Worm (Caenorhabditis elegans): ENCODE results near the gene T19D2.13.

The T19D2.13 gene

DNA sequence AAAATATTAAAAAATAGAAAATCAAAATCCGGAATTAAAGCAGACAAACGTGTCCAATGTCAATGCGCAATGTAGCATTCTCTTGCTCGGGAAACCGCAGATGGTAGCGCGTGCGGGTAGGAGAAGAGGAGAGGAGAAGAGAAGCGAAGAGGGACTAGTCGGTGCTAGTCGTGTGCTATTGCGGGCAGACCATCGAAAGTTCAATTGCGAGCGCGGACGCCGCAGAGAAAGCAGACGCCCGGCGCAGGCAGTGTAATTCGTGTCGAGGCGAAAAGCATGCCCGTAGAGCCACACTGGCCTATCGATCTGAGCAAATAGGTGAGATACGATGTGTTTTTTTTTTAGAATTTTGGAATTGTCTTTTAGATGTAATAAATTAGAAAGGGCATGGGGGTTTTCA lies 3.5 kb upstream of the T19D2.13 start (continued):
- TF ChIP-seq nhr-47 (tag; optimal IDR thresholded peaks at IDR 0.05) (peak; percentile 48), ceh-82 (tag; optimal IDR thresholded peaks at IDR 0.05) (peak; percentile 3 to 67 (median 43)), ceh-88 (GFP tag; IDR thresholded peaks at IDR 0.05) (no peak), ztf-11 (tag; optimal IDR thresholded peaks at IDR 0.05) (peak in 1 of 2 experiments; percentile 45), sox-4 (tag; optimal IDR thresholded peaks at IDR 0.05) (no peak), nhr-28 (tag; optimal IDR thresholded peaks at IDR 0.05) (no peak), skn-1 (tag; optimal IDR thresholded peaks at IDR 0.05) (peak; percentile 15), tbx-2 (tag; optimal IDR thresholded peaks at IDR 0.05) (peak; percentile 59), dsc-1 (tag; optimal IDR thresholded peaks at IDR 0.05) (peak; percentile 11), nhr-20 (tag; optimal IDR thresholded peaks at IDR 0.05) (peak; percentile 29), unc-98 (GFP tag; IDR thresholded peaks at IDR 0.05) (no peak), nhr-71 (tag; optimal IDR thresholded peaks at IDR 0.05) (peak; percentile 60), nhr-77 (tag; optimal IDR thresholded peaks at IDR 0.05) (peak; percentile 30), efl-1 (optimal IDR thresholded peaks at IDR 0.05) (peak in 1 of 2 experiments; percentile 2), efl-1 (GFP tag; optimal IDR thresholded peaks at IDR 0.05 in 1 of 2) (no peak), rnt-1 (tag; optimal IDR thresholded peaks at IDR 0.05) (peak; percentile 67), hpl-2 (GFP tag; optimal IDR thresholded peaks at IDR 0.05) (no peak), snpc-4 (tag; optimal IDR thresholded peaks at IDR 0.05) (no peak), fkh-4 (tag; optimal IDR thresholded peaks at IDR 0.05; ENCODE audit: borderline replicate concordance) (no peak), pag-3 (tag; optimal IDR thresholded peaks at IDR 0.05; ENCODE audit: borderline replicate concordance, insufficient read depth) (no peak), aly-2 (tag; optimal IDR thresholded peaks at IDR 0.05) (no peak)

DNA sequence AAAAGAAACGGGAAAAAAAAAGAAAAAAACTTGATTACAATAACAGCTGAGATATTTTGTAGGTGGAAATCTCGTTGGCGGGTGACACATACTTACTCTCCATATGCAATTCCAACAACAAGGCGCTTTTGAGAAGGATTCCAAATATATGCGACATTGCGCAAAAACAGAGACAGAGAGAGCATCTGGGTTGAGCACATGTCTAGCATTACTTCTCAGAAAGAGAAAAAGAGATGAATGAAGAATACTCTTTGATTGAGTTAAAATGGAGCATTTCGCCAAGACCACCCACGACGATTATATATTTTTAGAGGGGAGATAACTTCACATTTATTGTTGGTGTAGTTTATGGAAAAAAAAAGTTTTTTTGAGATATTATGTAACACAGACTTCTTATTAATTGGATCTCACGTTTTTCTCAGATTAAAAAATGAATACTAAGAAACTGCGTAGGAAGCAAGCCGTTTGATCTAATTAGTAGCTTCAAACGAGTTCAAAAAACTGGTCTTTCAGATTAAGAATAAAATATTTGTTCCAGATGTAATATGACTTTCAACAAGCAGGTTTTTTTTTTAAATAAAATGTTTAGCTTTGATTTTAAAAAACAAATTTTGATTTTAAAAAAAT lies 2.9 kb upstream of the T19D2.13 start:
- TF ChIP-seq nhr-20 (tag; optimal IDR thresholded peaks at IDR 0.05), result no peak
- TF ChIP-seq fkh-10 (GFP tag; optimal IDR thresholded peaks at IDR 0.05), result peak; percentile 18
- TF ChIP-seq lsy-2 (tag; optimal IDR thresholded peaks at IDR 0.05), result no peak
- peak; percentile 11 for TF ChIP-seq swsn-7 (tag; optimal IDR thresholded peaks at IDR 0.05)
- no peak for TF ChIP-seq ceh-82 (tag; optimal IDR thresholded peaks at IDR 0.05)
- no peak for TF ChIP-seq nhr-12 (tag; optimal IDR thresholded peaks at IDR 0.05)
- TF ChIP-seq F16B12.6 (tag; optimal IDR thresholded peaks at IDR 0.05), result no peak
- TF ChIP-seq alr-1 (tag; optimal IDR thresholded peaks at IDR 0.05; ENCODE audit: borderline replicate concordance), result no peak
- TF ChIP-seq mab-9 (GFP tag; IDR thresholded peaks at IDR 0.05), result no peak
- TF ChIP-seq lin-14 (GFP tag; optimal IDR thresholded peaks at IDR 0.05), result peak; percentile 65
- TF ChIP-seq snu-23 (GFP tag; optimal IDR thresholded peaks at IDR 0.05), result no peak
- TF ChIP-seq unc-62 (GFP tag; optimal IDR thresholded peaks at IDR 0.05), result no peak
- no peak for TF ChIP-seq pag-3 (tag; optimal IDR thresholded peaks at IDR 0.05; ENCODE audit: borderline replicate concordance, insufficient read depth)
- TF ChIP-seq hlh-17 (GFP tag; optimal IDR thresholded peaks at IDR 0.05; ENCODE audit: borderline replicate concordance), result no peak
- no peak for TF ChIP-seq zag-1 (tag; optimal IDR thresholded peaks at IDR 0.05)
- no peak for TF ChIP-seq lin-15B (tag; optimal IDR thresholded peaks at IDR 0.05)
- peak; percentile 63 for TF ChIP-seq nhr-71 (tag; optimal IDR thresholded peaks at IDR 0.05)
- peak; percentile 50 for TF ChIP-seq nhr-47 (tag; optimal IDR thresholded peaks at IDR 0.05)
- TF ChIP-seq fkh-8 (tag; optimal IDR thresholded peaks at IDR 0.05), result peak; percentile 75
- peak; percentile 97 for TF ChIP-seq dsc-1 (tag; optimal IDR thresholded peaks at IDR 0.05)
- no peak for TF ChIP-seq ama-1 (optimal IDR thresholded peaks at IDR 0.05)
- TF ChIP-seq nhr-84 (tag; optimal IDR thresholded peaks at IDR 0.05), result no peak
- no peak for TF ChIP-seq egl-27 (tag; optimal IDR thresholded peaks at IDR 0.05)
- TF ChIP-seq fkh-4 (tag; optimal IDR thresholded peaks at IDR 0.05; ENCODE audit: borderline replicate concordance), result peak; percentile 31
- no peak for TF ChIP-seq lin-35 (GFP tag; optimal IDR thresholded peaks at IDR 0.05)
- TF ChIP-seq aly-2 (tag; optimal IDR thresholded peaks at IDR 0.05), result no peak
- TF ChIP-seq mef-2 (tag; optimal IDR thresholded peaks at IDR 0.05), result peak; percentile 40
